Fruit fly (Drosophila melanogaster): Measurements from ENCODE around the gene Pgant35A.

DNA sequence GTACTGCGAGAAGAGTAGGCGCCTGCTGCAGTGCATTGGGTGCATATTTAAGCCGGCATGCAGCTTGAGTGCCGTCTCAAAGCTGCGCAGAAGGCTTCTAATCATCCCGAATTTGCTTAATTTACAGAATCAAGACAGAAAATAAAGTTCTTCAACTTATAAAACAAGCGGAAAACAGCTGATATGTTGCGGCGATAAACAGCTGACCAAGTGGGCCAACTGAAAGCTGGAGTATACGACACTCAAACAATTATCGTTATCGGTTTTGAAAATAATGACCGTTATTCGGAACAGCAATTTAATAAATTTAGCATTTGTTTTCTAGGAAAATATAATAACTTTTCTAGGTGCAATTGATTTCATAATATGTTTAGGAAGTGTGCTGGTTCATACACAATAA lies 10.4 kb upstream of the Pgant35A start, which contains the start of gene mTTF:
- TF ChIP-seq Dll (optimal IDR thresholded peaks at IDR 0.05) (no peak), EcR (GFP tag; optimal IDR thresholded peaks at IDR 0.05) (no peak), pan (optimal IDR thresholded peaks at IDR 0.05) (no peak)
